Fruit fly (Drosophila melanogaster) whole organism, embryonic: Measurements from ENCODE around the gene CG32102.

Experiments
- Ada2b ChIP-seq: fragments of 200-800 bp; sonication (Bioruptor generic); IDR thresholded peaks from 2 replicates; pipeline ENCODE4 v1.3.6; 2022; ENCODE audit warnings: missing biosample characterization, missing genetic modification characterization
- Bdp1 ChIP-seq: fragments of 200-800 bp; sonication (Bioruptor generic); optimal IDR thresholded peaks from 3 replicates; lab custom pipeline; 2016; ENCODE audit warnings: missing biosample characterization, missing genetic modification characterization
- CG10543 ChIP-seq: fragments of 200-800 bp; sonication (Bioruptor generic); optimal IDR thresholded peaks from 3 replicates; lab custom pipeline; 2017; ENCODE audit warnings: missing biosample characterization, mild to moderate bottlenecking, missing genetic modification characterization, moderate library complexity
- CG11085 ChIP-seq: fragments of 200-800 bp; sonication (Bioruptor generic); IDR thresholded peaks from 2 replicates; pipeline ENCODE4 v1.3.6; 2022; ENCODE audit warnings: missing biosample characterization, missing genetic modification characterization
- CG12155 ChIP-seq: fragments of 200-800 bp; sonication (Bioruptor generic); optimal IDR thresholded peaks from 3 replicates; lab custom pipeline; 2016; ENCODE audit warnings: missing biosample characterization, missing genetic modification characterization
- CG13296 ChIP-seq: fragments of 200-800 bp; sonication (Bioruptor generic); optimal IDR thresholded peaks from 3 replicates; lab custom pipeline; 2018; ENCODE audit warnings: missing biosample characterization, mild to moderate bottlenecking, missing genetic modification characterization
- CG15011 ChIP-seq: fragments of 200-800 bp; sonication (Bioruptor generic); optimal IDR thresholded peaks from 3 replicates; lab custom pipeline; 2018; ENCODE audit warnings: missing biosample characterization, mild to moderate bottlenecking, missing genetic modification characterization
- CG1602 ChIP-seq: fragments of 200-800 bp; sonication (Bioruptor generic); optimal IDR thresholded peaks from 3 replicates; lab custom pipeline; 2016; ENCODE audit warnings: missing biosample characterization, missing genetic modification characterization
- CG16779 ChIP-seq: fragments of 200-800 bp; sonication (Bioruptor generic); IDR thresholded peaks from 2 replicates; pipeline ENCODE4 v1.3.6; 2022; ENCODE audit warnings: missing biosample characterization, missing genetic modification characterization
- CG2199 ChIP-seq: fragments of 200-800 bp; sonication (Bioruptor generic); IDR thresholded peaks from 3 replicates; pipeline ENCODE4 v1.3.6; 2022; ENCODE audit warnings: missing biosample characterization, missing genetic modification characterization
- CG32532 ChIP-seq: fragments of 200-800 bp; sonication (Bioruptor generic); IDR thresholded peaks from 2 replicates; pipeline ENCODE4 v1.3.6; 2022; ENCODE audit warnings: missing biosample characterization, missing genetic modification characterization
- CG34224 ChIP-seq: fragments of 200-800 bp; sonication (Bioruptor generic); IDR thresholded peaks from 3 replicates; pipeline ENCODE4 v1.3.6; 2022; ENCODE audit warnings: missing biosample characterization, missing genetic modification characterization; ENCODE audit not compliant: partially characterized antibody
- CG3995 ChIP-seq: fragments of 200-800 bp; sonication (Bioruptor generic); optimal IDR thresholded peaks from 3 replicates; lab custom pipeline; 2016; ENCODE audit warnings: missing biosample characterization, missing genetic modification characterization
- CG5245 ChIP-seq: fragments of 200-800 bp; sonication (Bioruptor generic); optimal IDR thresholded peaks from 3 replicates; lab custom pipeline; 2016; ENCODE audit warnings: missing biosample characterization, missing genetic modification characterization
- CG6654 ChIP-seq: fragments of 200-800 bp; sonication (Bioruptor generic); optimal IDR thresholded peaks from 2 replicates; lab custom pipeline; 2017; ENCODE audit warnings: missing biosample characterization, mild to moderate bottlenecking, missing genetic modification characterization
- CG6765 ChIP-seq: fragments of 200-800 bp; sonication (Bioruptor generic); optimal IDR thresholded peaks from 3 replicates; lab custom pipeline; 2017; ENCODE audit warnings: missing biosample characterization, mild to moderate bottlenecking, missing genetic modification characterization
- CG8290 ChIP-seq, 3 experiments: fragments of 200-800 bp; sonication (Bioruptor generic); optimal IDR thresholded peaks; 2 replicates each; lab custom pipeline; 2016 to 2019; ENCODE audit warnings: missing biosample characterization in 3 of 3, missing genetic modification characterization in 3 of 3, mild to moderate bottlenecking in 2 of 3, moderate library complexity in 1 of 3
- CG8359 ChIP-seq: fragments of 200-800 bp; sonication (Bioruptor generic); optimal IDR thresholded peaks from 2 replicates; lab custom pipeline; 2017; ENCODE audit warnings: missing biosample characterization, mild to moderate bottlenecking, missing genetic modification characterization, borderline replicate concordance
- CG9932 ChIP-seq: fragments of 200-800 bp; sonication (Bioruptor generic); IDR thresholded peaks from 2 replicates; pipeline ENCODE4 v1.3.6; 2022; ENCODE audit warnings: missing biosample characterization, missing genetic modification characterization
- CkIIα-i1 ChIP-seq: fragments of 200-800 bp; sonication (Bioruptor generic); IDR thresholded peaks from 2 replicates; pipeline ENCODE4 v1.3.6; 2022; ENCODE audit warnings: missing biosample characterization, missing genetic modification characterization
- Ets97D ChIP-seq: fragments of 200-800 bp; sonication (Bioruptor generic); optimal IDR thresholded peaks from 3 replicates; lab custom pipeline; 2016; ENCODE audit warnings: missing biosample characterization, missing genetic modification characterization
- Fer1 ChIP-seq: fragments of 200-800 bp; sonication (Bioruptor generic); optimal IDR thresholded peaks from 2 replicates; lab custom pipeline; 2017; ENCODE audit warnings: missing biosample characterization, mild to moderate bottlenecking, missing genetic modification characterization
- H15 ChIP-seq: fragments of 200-800 bp; sonication (Bioruptor generic); IDR thresholded peaks from 3 replicates; pipeline ENCODE4 v1.3.6; 2022; ENCODE audit warnings: missing biosample characterization, missing genetic modification characterization
- Hr78 ChIP-seq, 2 experiments: fragments of 200-800 bp in 1 of 2; fragments of >200 bp in 1 of 2; sonication (Bioruptor generic) in 1 of 2; optimal IDR thresholded peaks; 2 replicates each; lab custom pipeline; 2017 to 2019; ENCODE audit warnings: missing biosample characterization in 2 of 2, missing genetic modification characterization in 2 of 2, mild to moderate bottlenecking in 1 of 2, moderate library complexity in 1 of 2
- NFAT ChIP-seq: fragments of 200-800 bp; sonication (Bioruptor generic); IDR thresholded peaks from 2 replicates; pipeline ENCODE4 v1.3.6; 2022; ENCODE audit warnings: missing biosample characterization, missing genetic modification characterization
- Nf-YC ChIP-seq: fragments of 200-800 bp; optimal IDR thresholded peaks from 3 replicates; lab custom pipeline; 2019; ENCODE audit warnings: missing biosample characterization, mild to moderate bottlenecking, missing genetic modification characterization, moderate library complexity
- Opbp ChIP-seq: fragments of 200-800 bp; sonication (Bioruptor generic); IDR thresholded peaks from 3 replicates; pipeline ENCODE4 v1.3.6; 2022; ENCODE audit warnings: missing biosample characterization, missing genetic modification characterization; ENCODE audit not compliant: partially characterized antibody
- Optix ChIP-seq: fragments of 200-800 bp; sonication (Bioruptor generic); IDR thresholded peaks from 3 replicates; pipeline ENCODE4 v1.3.6; 2022; ENCODE audit warnings: missing biosample characterization, missing genetic modification characterization
- al ChIP-seq: fragments of 200-800 bp; sonication (Bioruptor generic); IDR thresholded peaks from 2 replicates; pipeline ENCODE4 v1.3.6; 2022; ENCODE audit warnings: missing biosample characterization, missing genetic modification characterization
- amos ChIP-seq: fragments of 200-800 bp; sonication (Bioruptor generic); IDR thresholded peaks from 2 replicates; pipeline ENCODE4 v1.3.6; 2022; ENCODE audit warnings: missing biosample characterization, missing genetic modification characterization; ENCODE audit not compliant: partially characterized antibody
- bbx ChIP-seq: fragments of 200-800 bp; sonication (Bioruptor generic); IDR thresholded peaks from 2 replicates; pipeline ENCODE4 v1.3.6; 2022; ENCODE audit warnings: missing biosample characterization, missing genetic modification characterization; ENCODE audit not compliant: partially characterized antibody
- bcd ChIP-seq: fragments of 200-800 bp; sonication (Bioruptor generic); optimal IDR thresholded peaks from 2 replicates; lab custom pipeline; 2017; ENCODE audit warnings: missing biosample characterization, mild to moderate bottlenecking, missing genetic modification characterization
- cg ChIP-seq: fragments of 200-800 bp; sonication (Bioruptor generic); optimal IDR thresholded peaks from 3 replicates; lab custom pipeline; 2019; ENCODE audit warnings: missing biosample characterization, mild to moderate bottlenecking, missing genetic modification characterization, moderate library complexity
- chn ChIP-seq: fragments of 200-800 bp; sonication (Bioruptor generic); optimal IDR thresholded peaks from 2 replicates; lab custom pipeline; 2016; ENCODE audit warnings: missing biosample characterization, missing genetic modification characterization
- croc ChIP-seq: fragments of 200-800 bp; sonication (Bioruptor generic); conservative IDR thresholded peaks from 3 replicates; pipeline ENCODE4 v1.3.6; 2022; ENCODE audit warnings: missing biosample characterization, missing genetic modification characterization
- crol ChIP-seq: fragments of 200-800 bp; sonication (Bioruptor generic); IDR thresholded peaks from 2 replicates; pipeline ENCODE4 v1.3.6; 2022; ENCODE audit warnings: missing biosample characterization, missing genetic modification characterization
- dpn ChIP-seq, 2 experiments: fragments of 200-800 bp; sonication (Bioruptor generic); optimal IDR thresholded peaks; 3 replicates each; lab custom pipeline; 2016; ENCODE audit warnings: missing biosample characterization in 2 of 2, missing genetic modification characterization in 2 of 2
- exex ChIP-seq: fragments of 200-800 bp; sonication (Bioruptor generic); optimal IDR thresholded peaks from 4 replicates; lab custom pipeline; 2018; ENCODE audit warnings: missing biosample characterization, mild to moderate bottlenecking, missing genetic modification characterization, moderate library complexity
- fd64A ChIP-seq: fragments of 200-800 bp; sonication (Bioruptor generic); optimal IDR thresholded peaks from 3 replicates; lab custom pipeline; 2018; ENCODE audit warnings: missing biosample characterization, mild to moderate bottlenecking, missing genetic modification characterization
- hbn ChIP-seq: fragments of 200-800 bp; sonication (Bioruptor generic); IDR thresholded peaks from 2 replicates; pipeline ENCODE4 v1.3.6; 2022; ENCODE audit warnings: missing biosample characterization, missing genetic modification characterization; ENCODE audit not compliant: partially characterized antibody
- lola ChIP-seq, 3 experiments: fragments of >200 bp in 2 of 3; fragments of 200-800 bp in 1 of 3; sonication (Bioruptor generic) in 1 of 3; optimal IDR thresholded peaks; 2 replicates each; lab custom pipeline; 2017 to 2019; ENCODE audit warnings: missing biosample characterization in 3 of 3, missing genetic modification characterization in 3 of 3, mild to moderate bottlenecking in 1 of 3, moderate library complexity in 1 of 3
- mam ChIP-seq: fragments of 200-800 bp; sonication (Bioruptor generic); optimal IDR thresholded peaks from 3 replicates; lab custom pipeline; 2016; ENCODE audit warnings: missing biosample characterization, missing genetic modification characterization
- mirr ChIP-seq: fragments of 200-800 bp; sonication (Bioruptor generic); optimal IDR thresholded peaks from 3 replicates; lab custom pipeline; 2018; ENCODE audit warnings: missing biosample characterization, mild to moderate bottlenecking, missing genetic modification characterization
- pita ChIP-seq: fragments of 200-800 bp; sonication (Bioruptor generic); optimal IDR thresholded peaks from 2 replicates; lab custom pipeline; 2017; ENCODE audit warnings: missing biosample characterization, mild to moderate bottlenecking, missing genetic modification characterization
- run ChIP-seq: fragments of 200-800 bp; sonication (Bioruptor generic); optimal IDR thresholded peaks from 3 replicates; lab custom pipeline; 2018; ENCODE audit warnings: missing biosample characterization, mild to moderate bottlenecking, missing genetic modification characterization
- sqz ChIP-seq: fragments of 200-800 bp; sonication (Bioruptor generic); optimal IDR thresholded peaks from 3 replicates; lab custom pipeline; 2018; ENCODE audit warnings: missing biosample characterization, mild to moderate bottlenecking, missing genetic modification characterization
- sug ChIP-seq: fragments of 200-800 bp; optimal IDR thresholded peaks from 2 replicates; lab custom pipeline; 2019; ENCODE audit warnings: missing biosample characterization, mild to moderate bottlenecking, missing genetic modification characterization, moderate library complexity
- vnd ChIP-seq: fragments of 200-800 bp; sonication (Bioruptor generic); IDR thresholded peaks from 3 replicates; pipeline ENCODE4 v1.3.6; 2022; ENCODE audit warnings: missing biosample characterization, missing genetic modification characterization; ENCODE audit not compliant: partially characterized antibody
- wek ChIP-seq: fragments of 200-800 bp; sonication (Bioruptor generic); optimal IDR thresholded peaks from 3 replicates; lab custom pipeline; 2018; ENCODE audit warnings: missing biosample characterization, mild to moderate bottlenecking, missing genetic modification characterization, moderate library complexity

The CG32102 gene

DNA sequence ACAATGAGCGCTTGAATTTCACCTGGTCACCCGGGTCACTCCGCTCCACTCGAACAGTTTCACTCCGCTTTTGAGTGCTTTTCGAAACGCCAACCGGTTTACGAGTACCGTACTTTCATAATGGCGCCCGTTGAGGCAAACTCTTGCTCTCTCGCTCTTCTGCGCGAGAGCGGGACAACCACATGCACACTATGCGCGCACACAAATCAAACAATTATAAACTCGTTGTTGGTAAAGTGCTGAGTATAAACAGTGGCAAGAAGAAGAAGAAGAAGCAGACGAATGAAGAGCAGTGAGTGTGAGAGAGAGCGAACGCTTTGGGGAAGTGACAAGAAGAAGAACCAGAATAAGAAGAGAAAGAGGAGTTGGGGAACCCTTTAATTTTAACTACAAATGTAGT, 1.6 kb downstream of the CG32102 start, which contains the start of gene eyg (continued):
- TF ChIP-seq sug (tag; lab: Kevin White, UChicago) = peak; percentile 49
- TF ChIP-seq CG6765 (GFP tag; lab: Kevin White, UChicago) = no peak
- TF ChIP-seq CG11085 = no peak
- peak; percentile 34 for TF ChIP-seq mam
- peak; percentile 44; the same call in 1 of the 2 replicates for TF ChIP-seq CG32532 (GFP tag; lab: Robert Waterston, UW)
- TF ChIP-seq sqz (GFP tag; lab: Kevin White, UChicago) = no peak
- TF ChIP-seq CG16779 (GFP tag; lab: Robert Waterston, UW) = no peak
- peak; percentile 4 for TF ChIP-seq chn (GFP tag; lab: Kevin White, UChicago)
- TF ChIP-seq Hr78 (GFP tag; optimal IDR thresholded peaks at IDR 0.05; lab: Kevin White, UChicago) = no peak
- TF ChIP-seq run (tag; lab: Kevin White, UChicago) = no peak
- TF ChIP-seq pita (GFP tag; lab: Kevin White, UChicago) = no peak
- TF ChIP-seq al (GFP tag; lab: Robert Waterston, UW) = no peak
- peak; percentile 61 for TF ChIP-seq mirr
- TF ChIP-seq CG10543 = peak; percentile 36
- TF ChIP-seq vnd (GFP tag; lab: Robert Waterston, UW) = peak; percentile 32; the same call in 1 of the 3 replicates
- no peak for TF ChIP-seq CG6654 (GFP tag; lab: Kevin White, UChicago)
- TF ChIP-seq hbn (GFP tag; lab: Robert Waterston, UW) = no peak
- peak; percentile 12 for TF ChIP-seq Ets97D (GFP tag; lab: Kevin White, UChicago)
- peak; percentile 63 for TF ChIP-seq CG8290 (GFP tag; optimal IDR thresholded peaks at IDR 0.05; lab: Kevin White, UChicago)
- no peak for TF ChIP-seq CG8290 (tag; optimal IDR thresholded peaks at IDR 0.05; lab: Kevin White, UChicago)
- TF ChIP-seq CG1602 (GFP tag; lab: Kevin White, UChicago) = no peak
- no peak for TF ChIP-seq CG12155 (GFP tag; lab: Kevin White, UChicago)
- TF ChIP-seq CG13296 (GFP tag; lab: Kevin White, UChicago) = no peak
- TF ChIP-seq Optix (GFP tag; lab: Robert Waterston, UW) = no peak
- no peak for TF ChIP-seq croc (GFP tag; lab: Robert Waterston, UW)
- peak; percentile 11 for TF ChIP-seq CG15011
- TF ChIP-seq bbx = peak; percentile 81
- peak; percentile 56 for TF ChIP-seq bcd (GFP tag; lab: Kevin White, UChicago)
- peak; percentile 100 for TF ChIP-seq Nf-YC
- no peak for TF ChIP-seq H15 (GFP tag; lab: Robert Waterston, UW)
- peak; percentile 6 for TF ChIP-seq fd64A (GFP tag; lab: Kevin White, UChicago)
- no peak for TF ChIP-seq Ada2b (GFP tag; lab: Robert Waterston, UW)
- TF ChIP-seq CG9932 (GFP tag; lab: Robert Waterston, UW) = 0 out of 2 replicates have a peak, but pooled peaks have one; percentile 18
- no peak for TF ChIP-seq Bdp1
- TF ChIP-seq lola (GFP tag; optimal IDR thresholded peaks at IDR 0.05; lab: Kevin White, UChicago) = no peak
- peak; percentile 61; the same call in 1 of the 3 replicates for TF ChIP-seq Opbp (GFP tag; lab: Robert Waterston, UW)
- TF ChIP-seq crol = peak; percentile 79
- TF ChIP-seq dpn (GFP tag; optimal IDR thresholded peaks at IDR 0.05; lab: Kevin White, UChicago) = peak; percentile 0 to 9
- TF ChIP-seq NFAT (GFP tag; lab: Robert Waterston, UW) = no peak
- peak; percentile 77 for TF ChIP-seq exex
- peak; percentile 65; the same call in 1 of the 2 replicates for TF ChIP-seq amos (GFP tag; lab: Robert Waterston, UW)
- TF ChIP-seq Fer1 (GFP tag; lab: Kevin White, UChicago) = no peak
- peak; percentile 56 for TF ChIP-seq wek (GFP tag; lab: Kevin White, UChicago)
- no peak for TF ChIP-seq CG8359 (GFP tag; lab: Kevin White, UChicago)
- TF ChIP-seq CG2199 (GFP tag; lab: Robert Waterston, UW) = 0 out of 3 replicates have a peak, but pooled peaks have one; percentile 9
- no peak for TF ChIP-seq CG3995 (GFP tag; lab: Kevin White, UChicago)
- peak; percentile 86 for TF ChIP-seq cg (GFP tag; lab: Kevin White, UChicago)
- peak; percentile 31; the same call in 1 of the 3 replicates for TF ChIP-seq CG34224
- TF ChIP-seq CG5245 (GFP tag; lab: Kevin White, UChicago) = no peak
- TF ChIP-seq CkIIα-i1 (GFP tag; lab: Robert Waterston, UW) = no peak
